Worm (Caenorhabditis elegans): Measurements from ENCODE around the gene srg-53.
"Not testable (repeated sequence)": the region's sequence is repeated elsewhere in the genome, so short reads cannot be mapped to it uniquely, and the experiment has no call there.

The srg-53 gene

ce11 chrV:884324-884723 lies 5.1 kb downstream of the srg-53 start, which contains the start of gene srj-38:
srj-38 (minus strand) TSS chrV:884424.
- no peak for TF ChIP-seq F13C5.2 (tag; optimal IDR thresholded peaks at IDR 0.05)
- TF ChIP-seq ama-1 (optimal IDR thresholded peaks at IDR 0.05), result no peak
- TF ChIP-seq hnd-1 (tag; optimal IDR thresholded peaks at IDR 0.05), result no peak
- no peak for TF ChIP-seq scrt-1 (GFP tag; IDR thresholded peaks at IDR 0.05)
- TF ChIP-seq tbx-11 (GFP tag; IDR thresholded peaks at IDR 0.05), result no peak
- no peak for TF ChIP-seq sea-1 (GFP tag; conservative IDR thresholded peaks at IDR 0.05)
- no peak for TF ChIP-seq ets-7 (tag; optimal IDR thresholded peaks at IDR 0.05)
- no peak for TF ChIP-seq B0310.2 (tag; optimal IDR thresholded peaks at IDR 0.05)
- TF ChIP-seq hmg-4 (GFP tag; optimal IDR thresholded peaks at IDR 0.05), result no peak
- TF ChIP-seq tbx-37 (GFP tag; conservative IDR thresholded peaks at IDR 0.05), result no peak
- no peak for TF ChIP-seq aly-1 (tag; optimal IDR thresholded peaks at IDR 0.05)

- TF ChIP-seq ceh-36 (tag; optimal IDR thresholded peaks at IDR 0.05) (no peak), aly-1 (tag; optimal IDR thresholded peaks at IDR 0.05) (no peak), hnd-1 (tag; optimal IDR thresholded peaks at IDR 0.05) (no peak), tbx-11 (GFP tag; IDR thresholded peaks at IDR 0.05) (no peak), pes-1 (GFP tag; IDR thresholded peaks at IDR 0.05) (no peak), tra-4 (tag; optimal IDR thresholded peaks at IDR 0.05) (no peak), hmg-4 (GFP tag; optimal IDR thresholded peaks at IDR 0.05) (no peak), scrt-1 (GFP tag; IDR thresholded peaks at IDR 0.05) (no peak), flt-1 (GFP tag; IDR thresholded peaks at IDR 0.05) (no peak), tbx-37 (GFP tag; conservative IDR thresholded peaks at IDR 0.05) (no peak), ama-1 (optimal IDR thresholded peaks at IDR 0.05) (no peak)
Measured at ce11 chrV:889216-889615, 9.9 kb downstream of the srg-53 start, which contains the start of gene T02B11.6. T02B11.6 (minus strand) TSS chrV:889316.

ce11 chrV:890423-890822 lies 11.2 kb downstream of the srg-53 start, which contains the start of gene srlf-21:
srlf-21 (minus strand) TSS chrV:890523.
- TF ChIP-seq hnd-1 (tag; optimal IDR thresholded peaks at IDR 0.05) (no peak), ceh-36 (tag; optimal IDR thresholded peaks at IDR 0.05) (no peak), ets-7 (tag; optimal IDR thresholded peaks at IDR 0.05) (no peak), hmbx-1 (tag; optimal IDR thresholded peaks at IDR 0.05) (no peak), pes-1 (GFP tag; IDR thresholded peaks at IDR 0.05) (no peak), tbx-11 (GFP tag; IDR thresholded peaks at IDR 0.05) (no peak), tbx-37 (GFP tag; conservative IDR thresholded peaks at IDR 0.05) (no peak), F13C5.2 (tag; optimal IDR thresholded peaks at IDR 0.05) (no peak), flt-1 (GFP tag; IDR thresholded peaks at IDR 0.05) (no peak), aly-1 (tag; optimal IDR thresholded peaks at IDR 0.05) (no peak), sea-1 (GFP tag; conservative IDR thresholded peaks at IDR 0.05) (no peak), hmg-4 (GFP tag; optimal IDR thresholded peaks at IDR 0.05) (no peak), B0310.2 (tag; optimal IDR thresholded peaks at IDR 0.05) (no peak), ama-1 (optimal IDR thresholded peaks at IDR 0.05) (no peak), tra-4 (tag; optimal IDR thresholded peaks at IDR 0.05) (no peak), ceh-13 (GFP tag; optimal IDR thresholded peaks at IDR 0.05) (no peak), scrt-1 (GFP tag; IDR thresholded peaks at IDR 0.05) (no peak)

- not testable (repeated sequence) for TF ChIP-seq scrt-1 (GFP tag; IDR thresholded peaks at IDR 0.05); tbx-37 (GFP tag; conservative IDR thresholded peaks at IDR 0.05); ceh-36 (tag; optimal IDR thresholded peaks at IDR 0.05)
Measured at ce11 chrV:890835-891234, 11.6 kb downstream of the srg-53 start, which contains the start of gene srlf-22. srlf-22 (plus strand) TSS chrV:891135.

ce11 chrV:893437-894018 lies 14.3 kb downstream of the srg-53 start, which contains the start of the genes srlf-23 and srlf-20:
srlf-23 (minus strand) TSS chrV:893537.
srlf-20 (plus strand) TSS chrV:893968.
- TF ChIP-seq tbx-11 (GFP tag; IDR thresholded peaks at IDR 0.05), result no peak
- no peak for TF ChIP-seq ama-1 (optimal IDR thresholded peaks at IDR 0.05)
- no peak for TF ChIP-seq sea-1 (GFP tag; conservative IDR thresholded peaks at IDR 0.05)
- TF ChIP-seq hnd-1 (tag; optimal IDR thresholded peaks at IDR 0.05), result no peak
- no peak for TF ChIP-seq tbx-37 (GFP tag; conservative IDR thresholded peaks at IDR 0.05)
- no peak for TF ChIP-seq scrt-1 (GFP tag; IDR thresholded peaks at IDR 0.05)
- no peak for TF ChIP-seq F13C5.2 (tag; optimal IDR thresholded peaks at IDR 0.05)
- no peak for TF ChIP-seq tra-4 (tag; optimal IDR thresholded peaks at IDR 0.05)
- no peak for TF ChIP-seq flt-1 (GFP tag; IDR thresholded peaks at IDR 0.05)
- TF ChIP-seq B0310.2 (tag; optimal IDR thresholded peaks at IDR 0.05), result no peak

ce11 chrV:899087-899486 lies 19.8 kb downstream of the srg-53 start, which contains the start of gene nas-32:
nas-32 (minus strand) TSS chrV:899187.
- TF ChIP-seq ets-7 (tag; optimal IDR thresholded peaks at IDR 0.05), result no peak
- no peak for TF ChIP-seq ceh-36 (tag; optimal IDR thresholded peaks at IDR 0.05)
- TF ChIP-seq tra-4 (tag; optimal IDR thresholded peaks at IDR 0.05), result no peak
- TF ChIP-seq hmg-4 (GFP tag; optimal IDR thresholded peaks at IDR 0.05), result no peak
- TF ChIP-seq flt-1 (GFP tag; IDR thresholded peaks at IDR 0.05), result no peak
- TF ChIP-seq aly-1 (tag; optimal IDR thresholded peaks at IDR 0.05), result no peak
- TF ChIP-seq ceh-13 (GFP tag; optimal IDR thresholded peaks at IDR 0.05), result no peak
- no peak for TF ChIP-seq hnd-1 (tag; optimal IDR thresholded peaks at IDR 0.05)
- no peak for TF ChIP-seq B0310.2 (tag; optimal IDR thresholded peaks at IDR 0.05)
- TF ChIP-seq pes-1 (GFP tag; IDR thresholded peaks at IDR 0.05), result no peak
- no peak for TF ChIP-seq ama-1 (optimal IDR thresholded peaks at IDR 0.05)
- no peak for TF ChIP-seq tbx-37 (GFP tag; conservative IDR thresholded peaks at IDR 0.05)
- TF ChIP-seq hmbx-1 (tag; optimal IDR thresholded peaks at IDR 0.05), result no peak

- TF ChIP-seq tra-4 (tag; optimal IDR thresholded peaks at IDR 0.05) (no peak), scrt-1 (GFP tag; IDR thresholded peaks at IDR 0.05) (no peak), hnd-1 (tag; optimal IDR thresholded peaks at IDR 0.05) (no peak), aly-1 (tag; optimal IDR thresholded peaks at IDR 0.05) (no peak)
Measured at ce11 chrV:903460-903859, 24.2 kb downstream of the srg-53 start, which contains the start of gene fmo-5. fmo-5 (minus strand) TSS chrV:903665.
